Worm (Caenorhabditis elegans) whole organism, L4 larva: ENCODE results near the gene saps-1.
A peak's percentile ranks its signal among the peaks of the same experiment; 100 is the strongest.

ENCODE experiments used
- F10B5.3 ChIP-seq: sonication (generic microtip); optimal IDR thresholded peaks from 2 replicates; lab custom pipeline; 2016; ENCODE audit warnings: mild to moderate bottlenecking, missing genetic modification characterization, missing compliant biosample characterization
- F37D6.2 ChIP-seq: sonication (generic microtip); optimal IDR thresholded peaks from 2 replicates; lab custom pipeline; 2016; ENCODE audit warnings: mild to moderate bottlenecking, missing genetic modification characterization, missing compliant biosample characterization
- F49E8.2 ChIP-seq: sonication (generic microtip); optimal IDR thresholded peaks from 2 replicates; lab custom pipeline; 2016; ENCODE audit warnings: missing compliant biosample characterization, mild to moderate bottlenecking, missing genetic modification characterization, borderline replicate concordance
- R02D3.7 ChIP-seq: fragments of 150-350 bp; sonication (generic microtip); optimal IDR thresholded peaks from 3 replicates; lab custom pipeline; 2014; ENCODE audit warnings: missing biosample characterization, missing genetic modification characterization
- Y105C5A.15 ChIP-seq: fragments of 200-800 bp; sonication (Bioruptor generic); IDR thresholded peaks from 2 replicates; pipeline ENCODE4 v1.3.6; 2022; ENCODE audit warnings: missing genetic modification characterization, missing compliant biosample characterization
- aha-1 ChIP-seq: fragments of 150-350 bp; peaks from one replicate; lab custom pipeline; 2014; ENCODE audit warnings: missing biosample characterization, missing genetic modification characterization
- attf-4 ChIP-seq: sonication (generic microtip); optimal IDR thresholded peaks from 3 replicates; lab custom pipeline; 2017; ENCODE audit warnings: missing biosample characterization, missing genetic modification characterization
- ceh-20 ChIP-seq: fragments of 200-800 bp; sonication (Bioruptor generic); IDR thresholded peaks from 2 replicates; pipeline ENCODE4 v1.3.6; 2022; ENCODE audit warnings: missing genetic modification reagents, missing genetic modification characterization, missing compliant biosample characterization
- ceh-28 ChIP-seq: fragments of 150-350 bp; optimal IDR thresholded peaks from 2 replicates; lab custom pipeline; 2014; ENCODE audit warnings: missing biosample characterization, missing genetic modification reagents, missing genetic modification characterization
- daf-16 ChIP-seq, 3 experiments: sonication (generic microtip); optimal IDR thresholded peaks; 2 replicates each; lab custom pipeline; 2016 to 2017; ENCODE audit warnings: missing genetic modification characterization in 3 of 3, missing genetic modification reagents in 3 of 3, mild to moderate bottlenecking in 2 of 3, missing compliant biosample characterization in 2 of 3, missing biosample characterization in 1 of 3, moderate library complexity in 1 of 3
- daf-19 ChIP-seq: fragments of 200-800 bp; sonication (Bioruptor generic); conservative IDR thresholded peaks from 2 replicates; pipeline ENCODE4 v1.3.6; 2022; ENCODE audit warnings: missing genetic modification characterization, missing compliant biosample characterization
- dmd-6 ChIP-seq: fragments of 200-800 bp; sonication (Bioruptor generic); IDR thresholded peaks from 2 replicates; pipeline ENCODE4 v1.3.6; 2022; ENCODE audit warnings: missing genetic modification reagents, missing genetic modification characterization, missing compliant biosample characterization
- dpl-1 ChIP-seq: fragments of 150-350 bp; optimal IDR thresholded peaks from 2 replicates; lab custom pipeline; 2014; ENCODE audit warnings: missing biosample characterization, missing genetic modification reagents, missing genetic modification characterization
- duxl-1 ChIP-seq: sonication (generic microtip); optimal IDR thresholded peaks from 2 replicates; lab custom pipeline; 2016; ENCODE audit warnings: mild to moderate bottlenecking, missing genetic modification characterization, moderate library complexity, missing compliant biosample characterization; ENCODE audit not compliant: poor library complexity
- egl-27 ChIP-seq: sonication (generic microtip); optimal IDR thresholded peaks from 3 replicates; lab custom pipeline; 2017; ENCODE audit warnings: missing biosample characterization, missing genetic modification reagents, missing genetic modification characterization
- egl-43 ChIP-seq: fragments of 200-800 bp; sonication (Bioruptor generic); IDR thresholded peaks from 2 replicates; pipeline ENCODE4 v1.3.6; 2022; ENCODE audit warnings: missing genetic modification reagents, missing genetic modification characterization, missing compliant biosample characterization
- fkh-10 ChIP-seq: fragments of 150-350 bp; optimal IDR thresholded peaks from 2 replicates; lab custom pipeline; 2014; ENCODE audit warnings: missing biosample characterization, missing genetic modification reagents, missing genetic modification characterization
- hif-1 ChIP-seq, 2 experiments: sonication (generic microtip); optimal IDR thresholded peaks; 2 replicates each; lab custom pipeline; 2016 to 2017; ENCODE audit warnings: missing compliant biosample characterization in 2 of 2, missing genetic modification characterization in 2 of 2, missing genetic modification reagents in 2 of 2, missing genotype in 2 of 2, mild to moderate bottlenecking in 1 of 2
- hlh-11 ChIP-seq: fragments of 200-800 bp; sonication (Bioruptor generic); optimal IDR thresholded peaks from 2 replicates; lab custom pipeline; 2018; ENCODE audit warnings: mild to moderate bottlenecking, missing genetic modification characterization, missing compliant biosample characterization
- hlh-30 ChIP-seq: sonication (generic microtip); optimal IDR thresholded peaks from 2 replicates; lab custom pipeline; 2017; ENCODE audit warnings: antibody characterized with exemption, mild to moderate bottlenecking, missing genetic modification characterization, missing compliant biosample characterization; ENCODE audit not compliant: insufficient read depth
- lin-13 ChIP-seq: fragments of 150-350 bp; optimal IDR thresholded peaks from 2 replicates; lab custom pipeline; 2014; ENCODE audit warnings: missing biosample characterization, missing genetic modification reagents, missing genetic modification characterization
- lin-15B ChIP-seq: fragments of 150-350 bp; sonication (generic microtip); optimal IDR thresholded peaks from 3 replicates; lab custom pipeline; 2014; ENCODE audit warnings: missing biosample characterization, missing genetic modification characterization
- lin-38 ChIP-seq: fragments of 200-800 bp; sonication (Bioruptor generic); IDR thresholded peaks from 2 replicates; pipeline ENCODE4 v1.3.6; 2022; ENCODE audit warnings: missing genetic modification reagents, missing genetic modification characterization, missing compliant biosample characterization
- lir-3 ChIP-seq: sonication (generic microtip); optimal IDR thresholded peaks from 2 replicates; lab custom pipeline; 2016; ENCODE audit warnings: mild to moderate bottlenecking, missing genetic modification characterization, missing compliant biosample characterization
- lsy-2 ChIP-seq, 2 experiments: fragments of 150-350 bp in 1 of 2; sonication (generic microtip) in 1 of 2; optimal IDR thresholded peaks; 2 replicates each; lab custom pipeline; 2014 to 2017; ENCODE audit warnings: missing biosample characterization in 2 of 2, missing genetic modification characterization in 2 of 2
- madf-9 ChIP-seq: fragments of 200-800 bp; sonication (Bioruptor generic); conservative IDR thresholded peaks from 2 replicates; pipeline ENCODE4 v1.3.6; 2022; ENCODE audit warnings: missing genetic modification reagents, missing genetic modification characterization, missing compliant biosample characterization
- mdt-29 ChIP-seq: fragments of 200-800 bp; sonication (Bioruptor generic); IDR thresholded peaks from 2 replicates; pipeline ENCODE4 v1.3.6; 2022; ENCODE audit warnings: missing genetic modification reagents, missing genetic modification characterization, missing compliant biosample characterization
- mep-1 ChIP-seq: fragments of 150-350 bp; sonication (generic microtip); optimal IDR thresholded peaks from 3 replicates; lab custom pipeline; 2014; ENCODE audit warnings: missing biosample characterization, missing genetic modification characterization
- nhr-102 ChIP-seq: sonication (generic microtip); optimal IDR thresholded peaks from 2 replicates; lab custom pipeline; 2016; ENCODE audit warnings: mild to moderate bottlenecking, missing genetic modification characterization, moderate library complexity, missing compliant biosample characterization
- nhr-11 ChIP-seq: fragments of 150-350 bp; optimal IDR thresholded peaks from 2 replicates; lab custom pipeline; 2014; ENCODE audit warnings: missing biosample characterization, missing genetic modification characterization
- nhr-25 ChIP-seq: sonication (generic microtip); optimal IDR thresholded peaks from 2 replicates; lab custom pipeline; 2017; ENCODE audit warnings: missing genetic modification characterization, mild to moderate bottlenecking, missing compliant biosample characterization, antibody characterized with exemption, moderate library complexity, borderline replicate concordance; ENCODE audit not compliant: insufficient read depth
- nhr-28 ChIP-seq: fragments of 150-350 bp; optimal IDR thresholded peaks from 2 replicates; lab custom pipeline; 2014; ENCODE audit warnings: missing biosample characterization, missing genetic modification characterization
- nhr-77 ChIP-seq: fragments of 150-350 bp; optimal IDR thresholded peaks from 2 replicates; lab custom pipeline; 2014; ENCODE audit warnings: missing biosample characterization, missing genetic modification characterization
- pha-4 ChIP-seq, 2 experiments: fragments of 150-350 bp in 1 of 2; fragments of 200-800 bp in 1 of 2; sonication (Bioruptor generic) in 1 of 2; IDR thresholded peaks in 1 of 2; optimal IDR thresholded peaks in 1 of 2; 2 replicates each; pipeline versions ENCODE4 v1.3.6 to Lab custom; 2014 to 2022; ENCODE audit warnings: missing genetic modification characterization in 2 of 2, missing genetic modification reagents in 2 of 2, missing biosample characterization in 1 of 2, missing compliant biosample characterization in 1 of 2
- php-3 ChIP-seq: fragments of 200-800 bp; sonication (Bioruptor generic); IDR thresholded peaks from 2 replicates; pipeline ENCODE4 v1.3.6; 2022; ENCODE audit warnings: missing genetic modification reagents, missing genetic modification characterization, missing compliant biosample characterization
- set-16 ChIP-seq: fragments of 200-800 bp; sonication (Bioruptor generic); IDR thresholded peaks from 2 replicates; pipeline ENCODE4 v1.3.6; 2022; ENCODE audit warnings: missing genetic modification reagents, missing genetic modification characterization, missing compliant biosample characterization
- snpc-1.2 ChIP-seq: fragments of 200-800 bp; sonication (Bioruptor generic); IDR thresholded peaks from 2 replicates; pipeline ENCODE4 v1.3.6; 2022; ENCODE audit warnings: missing genetic modification reagents, missing genetic modification characterization, missing compliant biosample characterization
- snpc-4 ChIP-seq: fragments of 150-350 bp; optimal IDR thresholded peaks from 2 replicates; lab custom pipeline; 2014; ENCODE audit warnings: missing biosample characterization, missing genetic modification characterization
- unc-62 ChIP-seq, 3 experiments: fragments of 150-350 bp in 1 of 3; sonication (generic microtip); optimal IDR thresholded peaks in 2 of 3; peaks in 1 of 3; 1 replicate in 1 of 3; 2 replicates in 2 of 3; lab custom pipeline; 2014 to 2017; ENCODE audit warnings: missing biosample characterization in 3 of 3, missing genetic modification characterization in 3 of 3, missing genetic modification reagents in 3 of 3, missing genotype in 1 of 3
- zfp-3 ChIP-seq: fragments of 200-800 bp; sonication (Bioruptor generic); conservative IDR thresholded peaks from 2 replicates; pipeline ENCODE4 v1.3.6; 2022; ENCODE audit warnings: missing genetic modification reagents, missing genetic modification characterization, missing compliant biosample characterization
- zip-11 ChIP-seq: fragments of 200-800 bp; sonication (Bioruptor generic); IDR thresholded peaks from 2 replicates; pipeline ENCODE4 v1.3.6; 2022; ENCODE audit warnings: missing genetic modification characterization, missing compliant biosample characterization
- zip-2 ChIP-seq: fragments of 150-350 bp; optimal IDR thresholded peaks from 2 replicates; lab custom pipeline; 2014; ENCODE audit warnings: missing biosample characterization, missing genetic modification characterization
- ztf-11 ChIP-seq: fragments of 150-350 bp; optimal IDR thresholded peaks from 2 replicates; lab custom pipeline; 2014; ENCODE audit warnings: missing biosample characterization, missing genetic modification characterization
- ztf-7 ChIP-seq: fragments of 150-350 bp; optimal IDR thresholded peaks from 2 replicates; lab custom pipeline; 2014; ENCODE audit warnings: missing biosample characterization, missing genetic modification characterization

The saps-1 gene

ce11 chrII:11343300-11343869 lies 45.9 kb downstream of the saps-1 start, which contains the start of gene lgc-20:
Gene lgc-20 (minus strand): TSS chrII:11343610.
- TF ChIP-seq hlh-11 (tag; lab: Kevin White, UChicago): no peak
- no peak for TF ChIP-seq lin-13
- peak in 1 of 2 experiments; percentile 51 for TF ChIP-seq unc-62 (GFP tag; optimal IDR thresholded peaks at IDR 0.05 in 1 of 2; lab: Kevin White, UChicago)
- TF ChIP-seq unc-62 (tag; optimal IDR thresholded peaks at IDR 0.05; lab: Kevin White, UChicago): no peak
- 0 out of 2 replicates have a peak, but pooled peaks have one; percentile 75 for TF ChIP-seq daf-19
- peak; percentile 37 for TF ChIP-seq aha-1 (tag; lab: Kevin White, UChicago)
- no peak for TF ChIP-seq madf-9 (GFP tag; lab: Robert Waterston, UW)
- TF ChIP-seq zip-11 (GFP tag; lab: Robert Waterston, UW): no peak
- TF ChIP-seq Y105C5A.15 (GFP tag; lab: Robert Waterston, UW): no peak
- TF ChIP-seq lsy-2 (tag; optimal IDR thresholded peaks at IDR 0.05; lab: Kevin White, UChicago): no peak
- no peak for TF ChIP-seq lin-15B
- no peak for TF ChIP-seq lir-3 (tag; lab: Kevin White, UChicago)
- no peak for TF ChIP-seq daf-16 (GFP tag; optimal IDR thresholded peaks at IDR 0.05; lab: Kevin White, UChicago)
- TF ChIP-seq daf-16 (tag; optimal IDR thresholded peaks at IDR 0.05; lab: Kevin White, UChicago): peak; percentile 20
- TF ChIP-seq snpc-4: no peak
- TF ChIP-seq F49E8.2: no peak
- TF ChIP-seq php-3 (GFP tag; lab: Robert Waterston, UW): no peak
- no peak for TF ChIP-seq mep-1 (tag; lab: Kevin White, UChicago)
- no peak for TF ChIP-seq set-16 (GFP tag; lab: Robert Waterston, UW)
- no peak for TF ChIP-seq ztf-7 (tag; lab: Kevin White, UChicago)
- no peak for TF ChIP-seq snpc-1.2 (GFP tag; lab: Robert Waterston, UW)
- no peak for TF ChIP-seq nhr-28 (tag; lab: Kevin White, UChicago)
- TF ChIP-seq R02D3.7 (tag; lab: Kevin White, UChicago): no peak
- TF ChIP-seq dpl-1 (GFP tag; lab: Kevin White, UChicago): no peak
- TF ChIP-seq attf-4 (tag; lab: Kevin White, UChicago): no peak
- no peak for TF ChIP-seq dmd-6 (GFP tag; lab: Robert Waterston, UW)

DNA sequence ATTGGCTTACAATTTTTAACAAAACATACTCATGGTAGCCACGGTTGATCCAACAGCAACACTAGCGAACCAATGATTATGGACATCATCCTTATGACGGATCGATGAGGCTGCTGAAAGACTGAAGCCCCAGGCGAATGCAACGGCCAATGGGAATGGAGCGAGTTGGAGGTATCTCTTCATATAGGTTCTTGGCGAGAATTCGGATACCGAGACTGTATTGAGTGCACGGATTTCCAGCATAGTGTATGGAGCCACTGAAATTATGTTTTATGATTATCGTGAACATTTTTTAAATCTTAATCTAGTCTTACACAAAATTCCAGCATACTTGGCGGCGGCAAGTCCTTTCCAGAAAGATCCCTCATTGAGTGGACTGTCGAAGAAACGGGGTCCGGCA lies 47.1 kb downstream of the saps-1 start:
- TF ChIP-seq nhr-25: no peak
- no peak for TF ChIP-seq F10B5.3 (tag; lab: Kevin White, UChicago)
- TF ChIP-seq aha-1 (tag; lab: Kevin White, UChicago): peak; percentile 91
- TF ChIP-seq, all 104 proteins: peak for 1

DNA sequence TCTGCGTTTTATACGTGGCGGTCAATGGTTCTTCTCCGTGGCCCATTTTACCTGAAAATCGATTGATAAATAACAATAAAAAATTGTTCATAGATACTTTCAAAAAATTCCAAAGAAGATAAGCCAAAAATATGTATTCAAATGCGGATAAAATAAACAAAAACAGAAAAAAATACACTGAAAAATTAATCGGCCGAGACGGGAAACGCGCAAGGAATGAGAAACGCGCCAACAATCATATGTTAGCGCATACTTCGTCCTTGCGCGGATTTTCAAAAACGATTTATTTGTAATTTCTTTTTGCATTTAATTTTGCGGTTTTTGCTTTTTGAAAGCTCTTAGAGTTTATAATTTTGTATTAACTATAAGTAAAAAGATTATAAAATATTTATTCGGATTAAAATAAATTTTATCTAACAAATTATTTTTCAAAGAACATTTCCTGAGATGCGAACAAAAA lies 48.1 kb downstream of the saps-1 start, which contains the start of gene nduf-11:
Gene nduf-11, minus strand, starts transcription at position 51 of the 460 bp plus-strand sequence.
- TF ChIP-seq fkh-10 (GFP tag; lab: Kevin White, UChicago) (peak; percentile 29), nhr-77 (tag; lab: Kevin White, UChicago) (peak; percentile 76), mdt-29 (GFP tag; lab: Robert Waterston, UW) (peak; percentile 29; the same call in 1 of the 2 replicates), nhr-11 (tag; lab: Kevin White, UChicago) (peak; percentile 53), duxl-1 (tag; lab: Kevin White, UChicago) (peak; percentile 55), lin-38 (GFP tag; lab: Robert Waterston, UW) (peak; percentile 90), hlh-30 (tag; lab: Kevin White, UChicago) (peak; percentile 85), nhr-102 (tag; lab: Kevin White, UChicago) (peak; percentile 89), mep-1 (tag; lab: Kevin White, UChicago) (peak; percentile 89), F10B5.3 (tag; lab: Kevin White, UChicago) (peak; percentile 49), dmd-6 (GFP tag; lab: Robert Waterston, UW) (peak; percentile 63), egl-27 (tag; lab: Kevin White, UChicago) (no peak), pha-4 (GFP tag; IDR thresholded peaks at IDR 0.05; lab: Robert Waterston, UW) (peak; percentile 77; the same call in 1 of the 2 replicates), pha-4 (tag; optimal IDR thresholded peaks at IDR 0.05; lab: Kevin White, UChicago) (peak; percentile 64), egl-43 (GFP tag; lab: Robert Waterston, UW) (0 out of 2 replicates have a peak, but pooled peaks have one; percentile 3), ztf-7 (tag; lab: Kevin White, UChicago) (peak; percentile 48), lin-13 (peak; percentile 53), ceh-28 (tag; lab: Kevin White, UChicago) (no peak), zfp-3 (peak; percentile 58; the same call in 1 of the 2 replicates), hif-1 (tag; optimal IDR thresholded peaks at IDR 0.05; lab: Kevin White, UChicago) (peak in 1 of 2 experiments; percentile 42), unc-62 (GFP tag; optimal IDR thresholded peaks at IDR 0.05 in 1 of 2; lab: Kevin White, UChicago) (peak in 1 of 2 experiments; percentile 89), unc-62 (tag; optimal IDR thresholded peaks at IDR 0.05; lab: Kevin White, UChicago) (no peak), ceh-20 (GFP tag; lab: Robert Waterston, UW) (peak; percentile 72), zip-2 (tag; lab: Kevin White, UChicago) (peak; percentile 47), F37D6.2 (tag; lab: Kevin White, UChicago) (peak; percentile 68), ztf-11 (no peak)
